Worm (Caenorhabditis elegans) whole organism, early embryonic: ENCODE measurements around the gene F35E8.2.

Experiments
- aly-1 ChIP-seq: sonication (generic microtip); optimal IDR thresholded peaks from 2 replicates; lab custom pipeline; 2016; ENCODE audit warnings: missing genetic modification characterization, missing compliant biosample characterization
- ama-1 ChIP-seq: fragments of 150-350 bp; optimal IDR thresholded peaks from 2 replicates; lab custom pipeline; 2014
- ceh-13 ChIP-seq: fragments of 200-800 bp; sonication (Bioruptor generic); optimal IDR thresholded peaks from 2 replicates; lab custom pipeline; 2018; ENCODE audit warnings: mild to moderate bottlenecking, missing genetic modification characterization, missing compliant biosample characterization
- ceh-36 ChIP-seq: sonication (generic microtip); optimal IDR thresholded peaks from 2 replicates; lab custom pipeline; 2016; ENCODE audit warnings: missing genetic modification characterization, inconsistent platforms, missing compliant biosample characterization
- hmbx-1 ChIP-seq: sonication (generic microtip); optimal IDR thresholded peaks from 2 replicates; lab custom pipeline; 2016; ENCODE audit warnings: mild to moderate bottlenecking, missing genetic modification characterization, missing compliant biosample characterization
- hmg-4 ChIP-seq: fragments of 200-800 bp; sonication (Bioruptor generic); optimal IDR thresholded peaks from 2 replicates; lab custom pipeline; 2018; ENCODE audit warnings: mild to moderate bottlenecking, missing genetic modification characterization, missing compliant biosample characterization
- pes-1 ChIP-seq: fragments of 200-800 bp; sonication (Bioruptor generic); IDR thresholded peaks from 2 replicates; pipeline ENCODE4 v1.3.6; 2022; ENCODE audit warnings: missing genetic modification reagents, missing genetic modification characterization, missing compliant biosample characterization
- scrt-1 ChIP-seq: fragments of 200-800 bp; sonication (Bioruptor generic); IDR thresholded peaks from 2 replicates; pipeline ENCODE4 v1.3.6; 2022; ENCODE audit warnings: missing genetic modification characterization, missing compliant biosample characterization
- tbx-11 ChIP-seq: fragments of 200-800 bp; sonication (Bioruptor generic); IDR thresholded peaks from 2 replicates; pipeline ENCODE4 v1.3.6; 2022; ENCODE audit warnings: missing genetic modification characterization, missing compliant biosample characterization
- tbx-37 ChIP-seq: fragments of 200-800 bp; sonication (Bioruptor generic); conservative IDR thresholded peaks from 2 replicates; pipeline ENCODE4 v1.3.6; 2022; ENCODE audit warnings: missing genetic modification reagents, missing genetic modification characterization, missing compliant biosample characterization

DNA sequence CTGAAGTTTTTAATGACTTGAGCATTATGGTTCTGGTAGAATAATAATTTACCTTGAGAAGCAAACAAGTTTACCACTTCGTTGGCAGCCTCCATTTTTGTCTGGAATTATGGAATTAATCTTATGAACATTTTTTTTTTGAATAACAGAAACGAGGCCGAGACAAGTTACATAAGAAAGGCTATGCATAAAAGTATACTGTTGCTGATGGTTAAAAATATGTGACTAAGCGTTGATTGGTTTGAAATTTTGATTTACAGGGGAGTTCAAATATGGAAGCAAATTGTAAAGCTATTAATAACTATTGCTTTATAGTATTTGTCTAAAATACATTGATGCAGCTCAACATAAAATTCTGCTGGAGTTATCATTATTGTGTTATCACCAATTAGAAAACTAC lies 16.7 kb upstream of the F35E8.2 start, which contains the start of gene cgt-1:
- no peak for TF ChIP-seq ceh-13 (GFP tag; lab: Kevin White, UChicago)
- no peak for TF ChIP-seq hmbx-1
- TF ChIP-seq ama-1, result no peak
- no peak for TF ChIP-seq tbx-11 (GFP tag; lab: Robert Waterston, UW)
- no peak for TF ChIP-seq ceh-36 (tag; lab: Kevin White, UChicago)
- TF ChIP-seq tbx-37, result no peak
- no peak for TF ChIP-seq hmg-4 (GFP tag; lab: Kevin White, UChicago)
- TF ChIP-seq pes-1 (GFP tag; lab: Robert Waterston, UW), result no peak
- no peak for TF ChIP-seq aly-1 (tag; lab: Kevin White, UChicago)
- no peak for TF ChIP-seq scrt-1 (GFP tag; lab: Robert Waterston, UW)
